Worm (Caenorhabditis elegans) whole organism, L1 larva: ENCODE data around the gene inos-1.

ENCODE experiments used
- C16A3.4 ChIP-seq: fragments of 150-350 bp; optimal IDR thresholded peaks from 2 replicates; lab custom pipeline; 2014; ENCODE audit warnings: missing biosample characterization, missing genetic modification characterization
- Y116A8C.19 ChIP-seq: sonication (generic microtip); optimal IDR thresholded peaks from 2 replicates; lab custom pipeline; 2016; ENCODE audit warnings: missing compliant biosample characterization, missing genetic modification characterization, borderline replicate concordance
- aly-2 ChIP-seq: fragments of 150-350 bp; optimal IDR thresholded peaks from 2 replicates; lab custom pipeline; 2014; ENCODE audit warnings: missing biosample characterization, missing genetic modification characterization
- ama-1 ChIP-seq: fragments of 150-350 bp; optimal IDR thresholded peaks from 2 replicates; lab custom pipeline; 2014
- ceh-63 ChIP-seq: fragments of 200-800 bp; sonication (Bioruptor generic); optimal IDR thresholded peaks from 2 replicates; lab custom pipeline; 2018; ENCODE audit warnings: mild to moderate bottlenecking, missing genetic modification characterization, missing compliant biosample characterization
- efl-1 ChIP-seq, 4 experiments: fragments of 150-350 bp; optimal IDR thresholded peaks in 3 of 4; peaks in 1 of 4; 1 replicate in 1 of 4; 2 replicates in 3 of 4; lab custom pipeline; 2014; ENCODE audit warnings: missing biosample characterization in 2 of 4, missing genetic modification characterization in 2 of 4, missing genetic modification reagents in 2 of 4
- egl-27 ChIP-seq, 2 experiments: fragments of 150-350 bp in 1 of 2; sonication (generic microtip); optimal IDR thresholded peaks; 3 replicates each; lab custom pipeline; 2017 to 2018; ENCODE audit warnings: missing biosample characterization in 2 of 2, missing genetic modification characterization in 2 of 2, missing genetic modification reagents in 2 of 2
- elt-2 ChIP-seq: sonication (generic microtip); optimal IDR thresholded peaks from 2 replicates; lab custom pipeline; 2016; ENCODE audit warnings: missing genetic modification characterization, mild to moderate bottlenecking, inconsistent platforms, missing compliant biosample characterization, missing genetic modification reagents
- elt-3 ChIP-seq, 6 experiments: fragments of 150-350 bp in 1 of 6; sonication (generic microtip); optimal IDR thresholded peaks; 2 replicates each; lab custom pipeline; 2017 to 2018; ENCODE audit warnings: missing biosample characterization in 6 of 6, missing genetic modification characterization in 6 of 6, inconsistent platforms in 1 of 6
- fkh-8 ChIP-seq: sonication (generic microtip); optimal IDR thresholded peaks from 2 replicates; lab custom pipeline; 2016; ENCODE audit warnings: mild to moderate bottlenecking, missing genetic modification characterization, missing compliant biosample characterization
- fos-1 ChIP-seq: fragments of 150-350 bp; optimal IDR thresholded peaks from 2 replicates; lab custom pipeline; 2014; ENCODE audit warnings: missing biosample characterization, missing genetic modification characterization
- grh-1 ChIP-seq: fragments of 200-800 bp; sonication (Bioruptor generic); IDR thresholded peaks from 2 replicates; pipeline ENCODE4 v1.3.6; 2022; ENCODE audit warnings: missing genetic modification reagents, missing genetic modification characterization, missing compliant biosample characterization
- hlh-17 ChIP-seq: fragments of 200-800 bp; sonication (Bioruptor generic); optimal IDR thresholded peaks from 2 replicates; lab custom pipeline; 2018; ENCODE audit warnings: missing genetic modification characterization, mild to moderate bottlenecking, missing compliant biosample characterization, moderate library complexity, borderline replicate concordance
- lin-13 ChIP-seq: fragments of 150-350 bp; optimal IDR thresholded peaks from 2 replicates; lab custom pipeline; 2014; ENCODE audit warnings: missing biosample characterization, missing genetic modification reagents, missing genetic modification characterization
- lin-15B ChIP-seq: fragments of 150-350 bp; sonication (generic microtip); optimal IDR thresholded peaks from 3 replicates; lab custom pipeline; 2014; ENCODE audit warnings: missing biosample characterization, missing genetic modification characterization
- lin-35 ChIP-seq, 2 experiments: fragments of 150-350 bp; optimal IDR thresholded peaks; 2 replicates each; lab custom pipeline; 2014; ENCODE audit warnings: missing biosample characterization in 2 of 2, missing genetic modification characterization in 2 of 2, missing genetic modification reagents in 2 of 2
- lin-39 ChIP-seq: fragments of 150-350 bp; optimal IDR thresholded peaks from 2 replicates; lab custom pipeline; 2014; ENCODE audit warnings: missing biosample characterization, missing genetic modification reagents, missing genetic modification characterization
- lir-3 ChIP-seq: sonication (generic microtip); optimal IDR thresholded peaks from 2 replicates; lab custom pipeline; 2016; ENCODE audit warnings: mild to moderate bottlenecking, missing genetic modification characterization, moderate library complexity, missing compliant biosample characterization; ENCODE audit not compliant: poor library complexity
- lsy-2 ChIP-seq, 2 experiments: fragments of 150-350 bp; optimal IDR thresholded peaks; 2 replicates each; lab custom pipeline; 2014; ENCODE audit warnings: missing biosample characterization in 2 of 2, missing genetic modification characterization in 2 of 2
- mdl-1 ChIP-seq, 2 experiments: fragments of 150-350 bp; optimal IDR thresholded peaks; 2 replicates each; lab custom pipeline; 2014 to 2017; ENCODE audit warnings: missing biosample characterization in 2 of 2, missing genetic modification characterization in 2 of 2, inconsistent platforms in 1 of 2
- mep-1 ChIP-seq: fragments of 150-350 bp; optimal IDR thresholded peaks from 2 replicates; lab custom pipeline; 2014; ENCODE audit warnings: missing biosample characterization, missing genetic modification characterization
- nhr-20 ChIP-seq: sonication (generic microtip); optimal IDR thresholded peaks from 2 replicates; lab custom pipeline; 2016; ENCODE audit warnings: mild to moderate bottlenecking, missing genetic modification characterization, missing compliant biosample characterization
- nhr-28 ChIP-seq: fragments of 150-350 bp; optimal IDR thresholded peaks from 2 replicates; lab custom pipeline; 2014; ENCODE audit warnings: missing biosample characterization, missing genetic modification characterization
- nhr-47 ChIP-seq: sonication (generic microtip); optimal IDR thresholded peaks from 2 replicates; lab custom pipeline; 2016; ENCODE audit warnings: mild to moderate bottlenecking, missing genetic modification characterization, moderate library complexity, missing compliant biosample characterization
- nhr-71 ChIP-seq: sonication (generic microtip); optimal IDR thresholded peaks from 2 replicates; lab custom pipeline; 2016; ENCODE audit warnings: mild to moderate bottlenecking, missing genetic modification characterization, moderate library complexity, missing compliant biosample characterization
- nhr-76 ChIP-seq: sonication (generic microtip); optimal IDR thresholded peaks from 2 replicates; lab custom pipeline; 2017; ENCODE audit warnings: missing biosample characterization, missing genetic modification characterization
- nhr-77 ChIP-seq: fragments of 150-350 bp; optimal IDR thresholded peaks from 2 replicates; lab custom pipeline; 2014; ENCODE audit warnings: missing biosample characterization, missing genetic modification characterization
- nhr-85 ChIP-seq: sonication (generic microtip); peaks from one replicate; lab custom pipeline; 2016; ENCODE audit warnings: missing genetic modification characterization, inconsistent platforms, missing compliant biosample characterization
- nhr-90 ChIP-seq: sonication (generic microtip); optimal IDR thresholded peaks from 2 replicates; lab custom pipeline; 2016; ENCODE audit warnings: mild to moderate bottlenecking, missing genetic modification characterization, missing compliant biosample characterization; ENCODE audit not compliant: poor library complexity
- pag-3 ChIP-seq: sonication (generic microtip); optimal IDR thresholded peaks from 2 replicates; lab custom pipeline; 2017; ENCODE audit warnings: missing genetic modification characterization, mild to moderate bottlenecking, missing compliant biosample characterization, antibody characterized with exemption, borderline replicate concordance; ENCODE audit not compliant: insufficient read depth
- pqm-1 ChIP-seq: sonication (generic microtip); optimal IDR thresholded peaks from 3 replicates; lab custom pipeline; 2017; ENCODE audit warnings: missing biosample characterization, missing genetic modification characterization
- rnt-1 ChIP-seq: sonication (generic microtip); optimal IDR thresholded peaks from 2 replicates; lab custom pipeline; 2016; ENCODE audit warnings: mild to moderate bottlenecking, missing genetic modification characterization, moderate library complexity, missing compliant biosample characterization
- skn-1 ChIP-seq: fragments of 150-350 bp; optimal IDR thresholded peaks from 2 replicates; lab custom pipeline; 2014; ENCODE audit warnings: missing biosample characterization, missing genetic modification characterization
- snu-23 ChIP-seq: sonication (generic microtip); optimal IDR thresholded peaks from 2 replicates; lab custom pipeline; 2016; ENCODE audit warnings: missing genetic modification characterization, missing compliant biosample characterization
- swsn-7 ChIP-seq: sonication (generic microtip); optimal IDR thresholded peaks from 2 replicates; lab custom pipeline; 2016; ENCODE audit warnings: missing genetic modification characterization, missing compliant biosample characterization
- tbx-2 ChIP-seq: sonication (generic microtip); optimal IDR thresholded peaks from 2 replicates; lab custom pipeline; 2016; ENCODE audit warnings: missing genetic modification characterization, missing compliant biosample characterization
- tlp-1 ChIP-seq: fragments of 150-350 bp; optimal IDR thresholded peaks from 2 replicates; lab custom pipeline; 2014; ENCODE audit warnings: missing biosample characterization, missing genetic modification characterization
- unc-130 ChIP-seq: fragments of 150-350 bp; optimal IDR thresholded peaks from 2 replicates; lab custom pipeline; 2017; ENCODE audit warnings: missing biosample characterization, missing genetic modification characterization, inconsistent platforms
- unc-30 ChIP-seq: sonication (generic microtip); optimal IDR thresholded peaks from 2 replicates; lab custom pipeline; 2017; ENCODE audit warnings: missing biosample characterization, missing genetic modification characterization
- unc-98 ChIP-seq: fragments of 200-800 bp; sonication (Bioruptor generic); IDR thresholded peaks from 2 replicates; pipeline ENCODE4 v1.3.6; 2022; ENCODE audit warnings: missing genetic modification characterization, missing compliant biosample characterization
- xbp-1 ChIP-seq: sonication (generic microtip); optimal IDR thresholded peaks from 2 replicates; lab custom pipeline; 2016; ENCODE audit warnings: missing genetic modification characterization, missing compliant biosample characterization
- ztf-4 ChIP-seq: fragments of 150-350 bp; optimal IDR thresholded peaks from 2 replicates; lab custom pipeline; 2014; ENCODE audit warnings: missing biosample characterization, missing genetic modification characterization

Gene inos-1

ce11 chrII:11731174-11731724 is 31.1 kb upstream of the inos-1 start:
- TF ChIP-seq fkh-8 (tag; lab: Kevin White, UChicago): no peak
- no peak for TF ChIP-seq unc-98 (GFP tag; lab: Robert Waterston, UW)
- peak; percentile 4 for TF ChIP-seq ztf-4 (tag; lab: Kevin White, UChicago)
- TF ChIP-seq ama-1 (lab: Kevin White, UChicago): peak; percentile 62
- no peak for TF ChIP-seq hlh-17 (GFP tag; lab: Kevin White, UChicago)
- TF ChIP-seq efl-1 (optimal IDR thresholded peaks at IDR 0.05; lab: Kevin White, UChicago): no peak
- TF ChIP-seq efl-1 (GFP tag; optimal IDR thresholded peaks at IDR 0.05 in 1 of 2; lab: Kevin White, UChicago): peak in 1 of 2 experiments; percentile 88
- TF ChIP-seq Y116A8C.19 (tag; lab: Kevin White, UChicago): no peak
- TF ChIP-seq unc-130 (tag; lab: Kevin White, UChicago): no peak
- TF ChIP-seq nhr-71 (tag; lab: Kevin White, UChicago): peak; percentile 58
- peak; percentile 26 for TF ChIP-seq nhr-47 (tag; lab: Kevin White, UChicago)
- no peak for TF ChIP-seq fos-1 (tag; lab: Kevin White, UChicago)
- TF ChIP-seq snu-23 (GFP tag; lab: Kevin White, UChicago): peak; percentile 63
- TF ChIP-seq ceh-63 (GFP tag; lab: Kevin White, UChicago): no peak
- TF ChIP-seq lin-13 (GFP tag; lab: Kevin White, UChicago): no peak
- TF ChIP-seq rnt-1: peak; percentile 19
- TF ChIP-seq nhr-90 (tag; lab: Kevin White, UChicago): peak; percentile 65
- peak; percentile 50 for TF ChIP-seq nhr-20 (tag; lab: Kevin White, UChicago)
- TF ChIP-seq elt-2: peak; percentile 56
- TF ChIP-seq nhr-85 (tag; lab: Kevin White, UChicago): peak; percentile 47
- TF ChIP-seq tbx-2 (tag; lab: Kevin White, UChicago): no peak
- TF ChIP-seq pqm-1: no peak
- no peak for TF ChIP-seq unc-30 (tag; lab: Kevin White, UChicago)
- TF ChIP-seq aly-2 (tag; lab: Kevin White, UChicago): peak; percentile 65

ce11 chrII:11729757-11730535 is 29.8 kb upstream of the inos-1 start:
- TF ChIP-seq fkh-8 (tag; lab: Kevin White, UChicago): no peak
- TF ChIP-seq tlp-1 (tag; lab: Kevin White, UChicago): no peak
- no peak for TF ChIP-seq nhr-76
- no peak for TF ChIP-seq unc-30 (tag; lab: Kevin White, UChicago)
- no peak for TF ChIP-seq ztf-4 (tag; lab: Kevin White, UChicago)

DNA sequence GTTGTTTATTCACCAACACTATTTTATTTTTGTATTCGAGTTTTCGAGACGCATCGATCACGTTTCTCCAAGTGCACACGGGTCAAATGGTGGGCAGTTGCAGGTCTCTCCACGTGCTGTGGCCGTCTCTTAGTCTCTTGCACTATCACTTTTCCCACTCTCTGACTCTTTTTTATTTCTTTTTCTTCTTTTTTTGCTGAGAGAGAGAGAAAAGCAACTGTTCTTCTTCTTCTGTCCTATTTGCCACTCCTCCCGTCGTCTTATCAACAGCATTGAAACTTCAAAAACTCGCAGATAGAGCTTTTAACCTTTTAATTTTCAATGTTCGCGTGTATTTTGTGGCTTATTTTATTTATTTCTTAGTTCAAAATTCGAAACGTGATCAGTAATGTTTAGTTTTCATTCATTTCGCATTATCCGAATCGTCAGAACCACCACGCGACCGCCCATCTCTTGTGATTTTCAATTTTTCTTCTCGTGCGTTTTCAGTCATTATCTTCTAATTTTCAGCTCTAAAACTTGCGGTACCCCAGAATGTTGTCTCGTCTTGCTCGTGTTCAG is 28.5 kb upstream of the inos-1 start, which contains the start of gene alh-8:
Gene alh-8, plus strand, starts transcription at position 511 of the 561 bp plus-strand sequence.
- TF ChIP-seq nhr-71 (tag; lab: Kevin White, UChicago) (peak; percentile 86), nhr-28 (tag; lab: Kevin White, UChicago) (no peak), nhr-77 (tag; lab: Kevin White, UChicago) (no peak), lin-35 (GFP tag; optimal IDR thresholded peaks at IDR 0.05; lab: Kevin White, UChicago) (peak; percentile 38 to 68), snu-23 (GFP tag; lab: Kevin White, UChicago) (peak; percentile 86), fkh-8 (tag; lab: Kevin White, UChicago) (no peak), C16A3.4 (tag; lab: Kevin White, UChicago) (peak; percentile 46), mep-1 (tag; lab: Kevin White, UChicago) (peak; percentile 13), lir-3 (tag; lab: Kevin White, UChicago) (peak; percentile 16), lin-15B (tag; lab: Kevin White, UChicago) (no peak), rnt-1 (peak; percentile 78), skn-1 (tag; lab: Kevin White, UChicago) (peak; percentile 29), tbx-2 (tag; lab: Kevin White, UChicago) (peak; percentile 47), unc-130 (tag; lab: Kevin White, UChicago) (peak; percentile 46), pag-3 (tag; lab: Kevin White, UChicago) (peak; percentile 40), ztf-4 (tag; lab: Kevin White, UChicago) (peak; percentile 45), mdl-1 (tag; optimal IDR thresholded peaks at IDR 0.05; lab: Kevin White, UChicago) (peak in 1 of 2 experiments; percentile 94), nhr-85 (tag; lab: Kevin White, UChicago) (peak; percentile 64), nhr-47 (tag; lab: Kevin White, UChicago) (peak; percentile 24), egl-27 (tag; optimal IDR thresholded peaks at IDR 0.05; lab: Kevin White, UChicago) (no peak), lsy-2 (tag; optimal IDR thresholded peaks at IDR 0.05; lab: Kevin White, UChicago) (peak; percentile 45 to 72), grh-1 (GFP tag; lab: Robert Waterston, UW) (no peak), aly-2 (tag; lab: Kevin White, UChicago) (no peak), lin-39 (no peak), xbp-1 (peak; percentile 29), elt-2 (peak; percentile 55), elt-3 (tag; optimal IDR thresholded peaks at IDR 0.05; lab: Kevin White, UChicago) (peak in 2 of 6 experiments; percentile 1 to 15), fos-1 (tag; lab: Kevin White, UChicago) (peak; percentile 20), swsn-7 (tag; lab: Kevin White, UChicago) (peak; percentile 28), ceh-63 (GFP tag; lab: Kevin White, UChicago) (no peak)
